Fruit fly (Drosophila melanogaster): Measurements from ENCODE around the gene Cpr72Eb.

Gene Cpr72Eb

dm6 chr3L:16385880-16386584, 21.3 kb downstream of the Cpr72Eb start, which contains the start of the genes Agpat3 and RAF2 (continued):
- no peak for TF ChIP-seq CG6813 (GFP tag; optimal IDR thresholded peaks at IDR 0.05)
- peak; percentile 46 for TF ChIP-seq CG17328 (GFP tag; IDR thresholded peaks at IDR 0.05)
- TF ChIP-seq lmd (GFP tag; IDR thresholded peaks at IDR 0.05) = peak; percentile 67
- TF ChIP-seq Dad (GFP tag; optimal IDR thresholded peaks at IDR 0.05) = peak; percentile 16
- TF ChIP-seq ham (GFP tag; IDR thresholded peaks at IDR 0.05) = no peak
- TF ChIP-seq Hr51 (GFP tag; optimal IDR thresholded peaks at IDR 0.05) = peak; percentile 5 to 49
- TF ChIP-seq CG8388 (GFP tag; optimal IDR thresholded peaks at IDR 0.05) = peak; percentile 21
- TF ChIP-seq CG4617 (GFP tag; optimal IDR thresholded peaks at IDR 0.05; ENCODE audit: borderline replicate concordance) = no peak
- TF ChIP-seq CG8765 (GFP tag; IDR thresholded peaks at IDR 0.05) = 0 out of 2 replicates have a peak, but pooled peaks have one; percentile 25
- TF ChIP-seq chif (GFP tag; optimal IDR thresholded peaks at IDR 0.05) = peak; percentile 21 to 28
- no peak for TF ChIP-seq Meics (GFP tag; optimal IDR thresholded peaks at IDR 0.05)
- peak; percentile 64 for TF ChIP-seq CG1602 (GFP tag; optimal IDR thresholded peaks at IDR 0.05)
- TF ChIP-seq Nf-YB (GFP tag; optimal IDR thresholded peaks at IDR 0.05) = peak; percentile 6
- TF ChIP-seq BEAF-32 (GFP tag; optimal IDR thresholded peaks at IDR 0.05) = peak; percentile 37
- TF ChIP-seq ken (GFP tag; IDR thresholded peaks at IDR 0.05) = peak; percentile 34; the same call in 1 of the 3 replicates
- TF ChIP-seq Camta (GFP tag; optimal IDR thresholded peaks at IDR 0.05) = peak; percentile 6
- peak; percentile 18 for TF ChIP-seq Bteb2 (GFP tag; optimal IDR thresholded peaks at IDR 0.05)
- TF ChIP-seq CG7928 (GFP tag; optimal IDR thresholded peaks at IDR 0.05) = peak; percentile 17
- TF ChIP-seq bab2 (GFP tag; optimal IDR thresholded peaks at IDR 0.05) = peak; percentile 40
- TF ChIP-seq exex (tag; optimal IDR thresholded peaks at IDR 0.05) = no peak
- TF ChIP-seq Oli (tag; optimal IDR thresholded peaks at IDR 0.05) = peak; percentile 33
- peak; percentile 35 for TF ChIP-seq CG17359 (tag; optimal IDR thresholded peaks at IDR 0.05)
- TF ChIP-seq CG15601 (tag; optimal IDR thresholded peaks at IDR 0.05) = peak; percentile 34
- peak; percentile 10 for TF ChIP-seq slp2 (GFP tag; optimal IDR thresholded peaks at IDR 0.05)
- TF ChIP-seq grau (tag; optimal IDR thresholded peaks at IDR 0.05) = peak; percentile 54
- TF ChIP-seq ssp (GFP tag; IDR thresholded peaks at IDR 0.05) = peak; percentile 85
- TF ChIP-seq unc-4 (GFP tag; IDR thresholded peaks at IDR 0.05; ENCODE audit: partially characterized antibody) = no peak
- peak; percentile 42 for TF ChIP-seq CG9437 (GFP tag; optimal IDR thresholded peaks at IDR 0.05)
- peak; percentile 32 for TF ChIP-seq Sox100B (GFP tag; optimal IDR thresholded peaks at IDR 0.05)
- TF ChIP-seq ewg (GFP tag; optimal IDR thresholded peaks at IDR 0.05) = peak; percentile 4
- no peak for TF ChIP-seq CG2889 (GFP tag; IDR thresholded peaks at IDR 0.05)
- TF ChIP-seq az2 (GFP tag; optimal IDR thresholded peaks at IDR 0.05) = peak; percentile 47
- no peak for TF ChIP-seq fd102C (GFP tag; optimal IDR thresholded peaks at IDR 0.05)
- TF ChIP-seq B-H2 (GFP tag; optimal IDR thresholded peaks at IDR 0.05) = no peak
- TF ChIP-seq CG7745 (tag; optimal IDR thresholded peaks at IDR 0.05) = peak; percentile 95
- TF ChIP-seq CG15073 (GFP tag; optimal IDR thresholded peaks at IDR 0.05) = no peak
- peak; percentile 64 for TF ChIP-seq CG6689 (GFP tag; IDR thresholded peaks at IDR 0.05)
- TF ChIP-seq CG11695 (GFP tag; IDR thresholded peaks at IDR 0.05) = peak; percentile 53; the same call in 1 of the 3 replicates
- no peak for TF ChIP-seq BtbVII (GFP tag; optimal IDR thresholded peaks at IDR 0.05)
- TF ChIP-seq lbe (GFP tag; optimal IDR thresholded peaks at IDR 0.05) = no peak
- no peak for TF ChIP-seq ac (GFP tag; optimal IDR thresholded peaks at IDR 0.05)
- peak; percentile 21 for TF ChIP-seq Six4 (GFP tag; optimal IDR thresholded peaks at IDR 0.05)
- no peak for TF ChIP-seq CG4854 (GFP tag; optimal IDR thresholded peaks at IDR 0.05)
